Fruit fly (Drosophila melanogaster) whole organism, prepupa: Measurements from ENCODE around the gene CG2685.

Experiments used
- Blimp-1 ChIP-seq: fragments of 200-800 bp; sonication (Bioruptor generic); optimal IDR thresholded peaks from 3 replicates; lab custom pipeline; 2017; ENCODE audit warnings: missing biosample characterization, missing genetic modification characterization, mild to moderate bottlenecking, moderate library complexity, missing genetic modification reagents
- CG10631 ChIP-seq: fragments of 200-800 bp; sonication (Bioruptor generic); optimal IDR thresholded peaks from 2 replicates; lab custom pipeline; 2016; ENCODE audit warnings: missing biosample characterization, missing genetic modification characterization
- CG11294 ChIP-seq: fragments of 200-800 bp; sonication (Bioruptor generic); IDR thresholded peaks from 2 replicates; pipeline ENCODE4 v1.3.6; 2022; ENCODE audit warnings: missing biosample characterization, missing genetic modification characterization
- CG11762 ChIP-seq: fragments of 200-800 bp; sonication (Bioruptor generic); optimal IDR thresholded peaks from 3 replicates; lab custom pipeline; 2016; ENCODE audit warnings: missing biosample characterization, missing genetic modification characterization; ENCODE audit not compliant: insufficient read depth
- CG11902 ChIP-seq: fragments of 200-800 bp; sonication (Bioruptor generic); optimal IDR thresholded peaks from 3 replicates; lab custom pipeline; 2016; ENCODE audit warnings: missing biosample characterization, missing genetic modification characterization
- CG15336 ChIP-seq: fragments of 200-800 bp; sonication (Bioruptor generic); IDR thresholded peaks from 2 replicates; pipeline ENCODE4 v1.3.6; 2022; ENCODE audit warnings: missing biosample characterization, missing genetic modification characterization
- CG16779 ChIP-seq: fragments of 200-800 bp; sonication (Bioruptor generic); optimal IDR thresholded peaks from 3 replicates; lab custom pipeline; 2017; ENCODE audit warnings: missing biosample characterization, mild to moderate bottlenecking, missing genetic modification characterization
- CG31627 ChIP-seq: fragments of 200-800 bp; sonication (Bioruptor generic); optimal IDR thresholded peaks from 3 replicates; lab custom pipeline; 2016; ENCODE audit warnings: missing biosample characterization, missing genetic modification characterization
- CG32006 ChIP-seq: fragments of 200-800 bp; sonication (Bioruptor generic); optimal IDR thresholded peaks from 3 replicates; lab custom pipeline; 2017; ENCODE audit warnings: missing biosample characterization, mild to moderate bottlenecking, missing genetic modification characterization
- CG4318 ChIP-seq: fragments of 200-800 bp; sonication (Bioruptor generic); optimal IDR thresholded peaks from 3 replicates; lab custom pipeline; 2017; ENCODE audit warnings: missing biosample characterization, mild to moderate bottlenecking, missing genetic modification characterization
- CG6163 ChIP-seq: fragments of 200-800 bp; sonication (Bioruptor generic); IDR thresholded peaks from 3 replicates; pipeline ENCODE4 v1.3.6; 2022; ENCODE audit warnings: missing biosample characterization, missing genetic modification characterization
- CG6276 ChIP-seq: fragments of 200-800 bp; sonication (Bioruptor generic); optimal IDR thresholded peaks from 2 replicates; lab custom pipeline; 2017; ENCODE audit warnings: missing biosample characterization, mild to moderate bottlenecking, missing genetic modification characterization
- CG6792 ChIP-seq: fragments of 200-800 bp; sonication (Bioruptor generic); optimal IDR thresholded peaks from 3 replicates; lab custom pipeline; 2016; ENCODE audit warnings: missing biosample characterization, missing genetic modification characterization
- CG6808 ChIP-seq: fragments of 200-800 bp; sonication (Bioruptor generic); optimal IDR thresholded peaks from 3 replicates; lab custom pipeline; 2017; ENCODE audit warnings: missing biosample characterization, missing genetic modification characterization, mild to moderate bottlenecking, moderate library complexity, missing genetic modification reagents
- CG6854 ChIP-seq: fragments of 200-800 bp; sonication (Bioruptor generic); optimal IDR thresholded peaks from 2 replicates; lab custom pipeline; 2017; ENCODE audit warnings: missing biosample characterization, mild to moderate bottlenecking, missing genetic modification characterization
- CG7368 ChIP-seq: fragments of 200-800 bp; sonication (Bioruptor generic); optimal IDR thresholded peaks from 3 replicates; lab custom pipeline; 2016; ENCODE audit warnings: missing biosample characterization, missing genetic modification characterization
- CG8119 ChIP-seq: fragments of 200-800 bp; sonication (Bioruptor generic); IDR thresholded peaks from 3 replicates; pipeline ENCODE4 v1.3.6; 2022; ENCODE audit warnings: missing biosample characterization, missing genetic modification characterization
- CG8319 ChIP-seq: fragments of 200-800 bp; sonication (Bioruptor generic); optimal IDR thresholded peaks from 3 replicates; lab custom pipeline; 2016; ENCODE audit warnings: missing biosample characterization, missing genetic modification characterization
- Eip75B ChIP-seq: fragments of 200-800 bp; sonication (Bioruptor generic); optimal IDR thresholded peaks from 3 replicates; lab custom pipeline; 2016; ENCODE audit warnings: missing biosample characterization, missing genetic modification characterization
- Eip78C ChIP-seq: fragments of 200-800 bp; sonication (Bioruptor generic); peaks from one replicate; lab custom pipeline; 2016; ENCODE audit warnings: missing biosample characterization, missing genetic modification characterization
- Eip93F ChIP-seq: fragments of 200-800 bp; sonication (Bioruptor generic); optimal IDR thresholded peaks from 2 replicates; lab custom pipeline; 2016; ENCODE audit warnings: missing biosample characterization, mild to moderate bottlenecking, missing genetic modification characterization
- Ets21C ChIP-seq: fragments of 200-800 bp; sonication (Bioruptor generic); optimal IDR thresholded peaks from 3 replicates; lab custom pipeline; 2016; ENCODE audit warnings: missing biosample characterization, missing genetic modification characterization
- Ets96B ChIP-seq: fragments of 200-800 bp; optimal IDR thresholded peaks from 2 replicates; lab custom pipeline; 2019; ENCODE audit warnings: missing biosample characterization, mild to moderate bottlenecking, missing genetic modification characterization, moderate library complexity
- Gug ChIP-seq: fragments of 200-800 bp; sonication (Bioruptor generic); IDR thresholded peaks from 2 replicates; pipeline ENCODE4 v1.3.6; 2022; ENCODE audit warnings: missing biosample characterization, missing genetic modification characterization
- Hr38 ChIP-seq: sonication (Bioruptor generic); optimal IDR thresholded peaks from 2 replicates; lab custom pipeline; 2016; ENCODE audit warnings: missing biosample characterization, missing genetic modification characterization
- Hr39 ChIP-seq: fragments of 200-800 bp; sonication (Bioruptor generic); optimal IDR thresholded peaks from 2 replicates; lab custom pipeline; 2016; ENCODE audit warnings: missing biosample characterization, missing genetic modification characterization
- Hr4 ChIP-seq: fragments of 200-800 bp; sonication (Bioruptor generic); optimal IDR thresholded peaks from 3 replicates; lab custom pipeline; 2016; ENCODE audit warnings: missing biosample characterization, missing genetic modification characterization
- OdsH ChIP-seq: fragments of 200-800 bp; sonication (Bioruptor generic); optimal IDR thresholded peaks from 3 replicates; lab custom pipeline; 2016; ENCODE audit warnings: missing biosample characterization, missing genetic modification characterization
- Sox102F ChIP-seq: fragments of 200-800 bp; sonication (Bioruptor generic); optimal IDR thresholded peaks from 2 replicates; lab custom pipeline; 2016; ENCODE audit warnings: missing biosample characterization, mild to moderate bottlenecking, missing genetic modification characterization
- Sox14 ChIP-seq: fragments of 200-800 bp; sonication (Bioruptor generic); optimal IDR thresholded peaks from 3 replicates; lab custom pipeline; 2016; ENCODE audit warnings: missing biosample characterization, missing genetic modification characterization
- Sox15 ChIP-seq: fragments of 200-800 bp; sonication (Bioruptor generic); optimal IDR thresholded peaks from 3 replicates; lab custom pipeline; 2016; ENCODE audit warnings: missing biosample characterization, missing genetic modification characterization
- achi ChIP-seq: fragments of 200-800 bp; sonication (Bioruptor generic); optimal IDR thresholded peaks from 3 replicates; lab custom pipeline; 2016; ENCODE audit warnings: missing biosample characterization, missing genetic modification characterization
- cyc ChIP-seq: fragments of 200-800 bp; sonication (Bioruptor generic); optimal IDR thresholded peaks from 3 replicates; lab custom pipeline; 2016; ENCODE audit warnings: missing biosample characterization, missing genetic modification characterization
- dsx ChIP-seq: fragments of 200-800 bp; optimal IDR thresholded peaks from 3 replicates; lab custom pipeline; 2019; ENCODE audit warnings: missing biosample characterization, mild to moderate bottlenecking, missing genetic modification characterization, moderate library complexity; ENCODE audit not compliant: poor library complexity, severe bottlenecking
- eg ChIP-seq: fragments of 200-800 bp; sonication (Bioruptor generic); IDR thresholded peaks from 3 replicates; pipeline ENCODE4 v1.3.6; 2022; ENCODE audit warnings: missing biosample characterization, missing genetic modification characterization
- esn ChIP-seq: fragments of 200-800 bp; sonication (Bioruptor generic); optimal IDR thresholded peaks from 2 replicates; lab custom pipeline; 2016; ENCODE audit warnings: missing biosample characterization, mild to moderate bottlenecking, missing genetic modification characterization, moderate library complexity
- fkh ChIP-seq: fragments of 200-800 bp; sonication (Bioruptor generic); optimal IDR thresholded peaks from 3 replicates; lab custom pipeline; 2017; ENCODE audit warnings: missing biosample characterization, mild to moderate bottlenecking, missing genetic modification characterization, moderate library complexity
- net ChIP-seq: fragments of 200-800 bp; sonication (Bioruptor generic); optimal IDR thresholded peaks from 3 replicates; lab custom pipeline; 2016; ENCODE audit warnings: missing biosample characterization, missing genetic modification characterization
- ss ChIP-seq, 2 experiments: fragments of 200-800 bp; sonication (Bioruptor generic); optimal IDR thresholded peaks; 2 replicates in 1 of 2; 3 replicates in 1 of 2; lab custom pipeline; 2017 to 2018; ENCODE audit warnings: mild to moderate bottlenecking in 2 of 2, missing biosample characterization in 2 of 2, missing genetic modification characterization in 2 of 2, moderate library complexity in 1 of 2
- vri ChIP-seq: fragments of 200-800 bp; sonication (Bioruptor generic); optimal IDR thresholded peaks from 3 replicates; lab custom pipeline; 2016; ENCODE audit warnings: missing biosample characterization, mild to moderate bottlenecking, missing genetic modification characterization

Gene CG2685

dm6 chrX:2743020-2743419, 29.3 kb upstream of the CG2685 start (continued):
- TF ChIP-seq Hr38 (GFP tag; lab: Kevin White, UChicago): no peak
- TF ChIP-seq Eip78C (GFP tag; lab: Kevin White, UChicago): peak; percentile 68
- peak; percentile 61 for TF ChIP-seq Hr39 (GFP tag; lab: Kevin White, UChicago)
- peak; percentile 35 for TF ChIP-seq achi (GFP tag; lab: Kevin White, UChicago)
- TF ChIP-seq CG11762 (GFP tag; lab: Kevin White, UChicago): no peak
- peak; percentile 29 for TF ChIP-seq vri (GFP tag; lab: Kevin White, UChicago)
- peak; percentile 23 for TF ChIP-seq Ets21C (GFP tag; lab: Kevin White, UChicago)
- TF ChIP-seq CG31627 (GFP tag; lab: Kevin White, UChicago): peak; percentile 51
- peak; percentile 23; the same call in 1 of the 3 replicates for TF ChIP-seq CG8119 (GFP tag; lab: Robert Waterston, UW)
- TF ChIP-seq CG8319: no peak
- TF ChIP-seq CG7368 (GFP tag; lab: Kevin White, UChicago): no peak
- TF ChIP-seq CG6163 (GFP tag; lab: Robert Waterston, UW): peak; percentile 66
- TF ChIP-seq CG15336 (GFP tag; lab: Robert Waterston, UW): no peak
- peak; percentile 28 for TF ChIP-seq net (GFP tag; lab: Kevin White, UChicago)
- TF ChIP-seq Sox102F: peak; percentile 24
- peak; percentile 81 for TF ChIP-seq eg (GFP tag; lab: Robert Waterston, UW)
- no peak for TF ChIP-seq fkh
- TF ChIP-seq CG32006 (GFP tag; lab: Kevin White, UChicago): peak; percentile 48
- TF ChIP-seq Gug (GFP tag; lab: Robert Waterston, UW): peak; percentile 42
- peak; percentile 50 for TF ChIP-seq Hr4 (GFP tag; lab: Kevin White, UChicago)
- peak; percentile 55 for TF ChIP-seq CG11294

dm6 chrX:2742067-2742466, 28.3 kb upstream of the CG2685 start:
- peak; percentile 68; the same call in 2 of the 3 replicates for TF ChIP-seq CG8119 (GFP tag; lab: Robert Waterston, UW)
- peak; percentile 15 for TF ChIP-seq Ets96B (tag; lab: Kevin White, UChicago)
- TF ChIP-seq ss (GFP tag; optimal IDR thresholded peaks at IDR 0.05; lab: Kevin White, UChicago): peak in 1 of 2 experiments; percentile 61
- peak; percentile 53 for TF ChIP-seq CG6808 (GFP tag; lab: Kevin White, UChicago)
- peak; percentile 1 for TF ChIP-seq dsx (GFP tag; lab: Kevin White, UChicago)
- TF ChIP-seq vri (GFP tag; lab: Kevin White, UChicago): peak; percentile 92
- TF ChIP-seq Blimp-1 (GFP tag; lab: Kevin White, UChicago): no peak
- no peak for TF ChIP-seq OdsH (GFP tag; lab: Kevin White, UChicago)
- no peak for TF ChIP-seq CG11762 (GFP tag; lab: Kevin White, UChicago)
- TF ChIP-seq eg (GFP tag; lab: Robert Waterston, UW): peak; percentile 66; the same call in 2 of the 3 replicates
- TF ChIP-seq CG6163 (GFP tag; lab: Robert Waterston, UW): peak; percentile 68; the same call in 2 of the 3 replicates
- TF ChIP-seq CG16779 (tag; lab: Kevin White, UChicago): peak; percentile 64
- TF ChIP-seq CG10631 (GFP tag; lab: Kevin White, UChicago): no peak
- peak; percentile 58 for TF ChIP-seq CG15336 (GFP tag; lab: Robert Waterston, UW)
- peak; percentile 16 for TF ChIP-seq net (GFP tag; lab: Kevin White, UChicago)
- TF ChIP-seq Gug (GFP tag; lab: Robert Waterston, UW): no peak
- no peak for TF ChIP-seq Sox14 (GFP tag; lab: Kevin White, UChicago)
- peak; percentile 34 for TF ChIP-seq Eip78C (GFP tag; lab: Kevin White, UChicago)
- TF ChIP-seq, all 60 proteins: peak for 12

- TF ChIP-seq OdsH (GFP tag; lab: Kevin White, UChicago) (no peak), eg (GFP tag; lab: Robert Waterston, UW) (no peak)
These were observed 26.3 kb upstream of the CG2685 start, which contains the start of gene kirre for dm6 chrX:2740084-2740483. TSS of gene kirre (plus strand) at chrX:2740384.

dm6 chrX:2738663-2739062, 24.9 kb upstream of the CG2685 start, which contains the start of gene crm:
TSS of gene crm (minus strand) at chrX:2738773.
- no peak for TF ChIP-seq Hr39 (GFP tag; lab: Kevin White, UChicago)
- peak; percentile 45 for TF ChIP-seq Sox14 (GFP tag; lab: Kevin White, UChicago)
- TF ChIP-seq fkh: peak; percentile 99

dm6 chrX:2732127-2732526, 18.4 kb upstream of the CG2685 start, which contains the start of the genes ttm50 and CG2712:
TSS of gene ttm50 (minus strand) at chrX:2732190.
TSS of gene CG2712 (plus strand) at chrX:2732469.
- TF ChIP-seq Gug (GFP tag; lab: Robert Waterston, UW): peak; percentile 42
- TF ChIP-seq Eip93F (GFP tag; lab: Kevin White, UChicago): no peak
- peak; percentile 24 for TF ChIP-seq Sox15 (GFP tag; lab: Kevin White, UChicago)
- no peak for TF ChIP-seq CG6276
- no peak for TF ChIP-seq CG6854
- no peak for TF ChIP-seq OdsH (GFP tag; lab: Kevin White, UChicago)
- peak; percentile 45 for TF ChIP-seq cyc (GFP tag; lab: Kevin White, UChicago)
- no peak for TF ChIP-seq dsx (GFP tag; lab: Kevin White, UChicago)
- TF ChIP-seq CG4318 (GFP tag; lab: Kevin White, UChicago): no peak
- TF ChIP-seq CG8119 (GFP tag; lab: Robert Waterston, UW): no peak
- peak; percentile 72 for TF ChIP-seq Eip78C (GFP tag; lab: Kevin White, UChicago)
- peak; percentile 43 for TF ChIP-seq esn (GFP tag; lab: Kevin White, UChicago)
- peak; percentile 30 for TF ChIP-seq CG31627 (GFP tag; lab: Kevin White, UChicago)
- TF ChIP-seq CG6792: no peak
- TF ChIP-seq CG11902: no peak
- TF ChIP-seq Eip75B (GFP tag; lab: Kevin White, UChicago): no peak
- no peak for TF ChIP-seq CG11762 (GFP tag; lab: Kevin White, UChicago)
